Worm (Caenorhabditis elegans) whole organism, midembryonic: ENCODE data around the gene his-6.
"Not testable (repeated sequence)": the region's sequence is repeated elsewhere in the genome, so short reads cannot be mapped to it uniquely, and the experiment has no call there.

Experiments
- T22C8.4 ChIP-seq: fragments of 200-800 bp; sonication (Bioruptor generic); IDR thresholded peaks from 2 replicates; pipeline ENCODE4 v1.3.6; 2022; ENCODE audit warnings: missing genetic modification characterization, missing compliant biosample characterization
- cog-1 ChIP-seq: sonication (generic microtip); optimal IDR thresholded peaks from 2 replicates; lab custom pipeline; 2016; ENCODE audit warnings: missing genetic modification characterization, missing compliant biosample characterization
- klf-2 ChIP-seq: fragments of 200-800 bp; sonication (Bioruptor generic); conservative IDR thresholded peaks from 2 replicates; pipeline ENCODE4 v1.3.6; 2022; ENCODE audit warnings: missing genetic modification reagents, missing genetic modification characterization, missing compliant biosample characterization
- med-1 ChIP-seq: sonication (generic microtip); optimal IDR thresholded peaks from 2 replicates; lab custom pipeline; 2017; ENCODE audit warnings: missing genetic modification characterization, mild to moderate bottlenecking, missing compliant biosample characterization, antibody characterized with exemption, missing genetic modification reagents; ENCODE audit not compliant: insufficient read depth
- tab-1 ChIP-seq: fragments of 200-800 bp; sonication (Bioruptor generic); IDR thresholded peaks from 2 replicates; pipeline ENCODE4 v1.3.6; 2022; ENCODE audit warnings: missing genetic modification characterization, missing compliant biosample characterization
- ztf-29 ChIP-seq: fragments of 200-800 bp; sonication (Bioruptor generic); IDR thresholded peaks from 2 replicates; pipeline ENCODE4 v1.3.6; 2022; ENCODE audit warnings: missing genetic modification reagents, missing genetic modification characterization, missing compliant biosample characterization

DNA sequence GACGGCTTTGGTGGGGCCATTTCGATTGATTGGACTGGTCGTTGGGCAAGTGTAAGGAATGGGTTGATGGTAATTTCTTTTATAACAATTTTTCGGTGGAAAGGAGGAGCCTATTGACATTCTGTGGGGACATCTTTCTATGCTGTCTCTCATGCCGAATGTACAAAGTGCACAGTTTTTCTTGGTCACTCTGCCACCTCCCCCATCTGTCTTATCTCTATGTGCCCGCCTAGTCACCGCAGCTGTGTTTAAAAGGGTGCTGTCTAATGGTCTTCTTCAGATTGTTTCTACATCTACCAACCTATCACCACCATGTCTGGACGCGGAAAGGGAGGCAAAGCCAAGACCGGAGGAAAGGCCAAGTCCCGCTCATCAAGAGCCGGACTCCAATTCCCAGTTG lies 1.7 kb downstream of the his-6 start, which contains the start of the genes his-8 and his-7:
- TF ChIP-seq klf-2 (GFP tag; lab: Robert Waterston, UW); ztf-29 (GFP tag; lab: Robert Waterston, UW); tab-1 (GFP tag; lab: Robert Waterston, UW); med-1; cog-1; T22C8.4 (GFP tag; lab: Robert Waterston, UW): not testable (repeated sequence)
